Fruit fly (Drosophila melanogaster) whole organism, prepupa: Measurements from ENCODE around the gene CG3857.
A peak's percentile ranks its signal among the peaks of the same experiment; 100 is the strongest.

Source experiments
- Blimp-1 ChIP-seq: fragments of 200-800 bp; sonication (Bioruptor generic); optimal IDR thresholded peaks from 3 replicates; lab custom pipeline; 2017; ENCODE audit warnings: missing biosample characterization, missing genetic modification characterization, mild to moderate bottlenecking, moderate library complexity, missing genetic modification reagents
- CG10631 ChIP-seq: fragments of 200-800 bp; sonication (Bioruptor generic); optimal IDR thresholded peaks from 2 replicates; lab custom pipeline; 2016; ENCODE audit warnings: missing biosample characterization, missing genetic modification characterization
- CG10669 ChIP-seq: fragments of 200-800 bp; sonication (Bioruptor generic); optimal IDR thresholded peaks from 3 replicates; lab custom pipeline; 2018; ENCODE audit warnings: missing biosample characterization, mild to moderate bottlenecking, missing genetic modification characterization, moderate library complexity
- CG11294 ChIP-seq: fragments of 200-800 bp; sonication (Bioruptor generic); IDR thresholded peaks from 2 replicates; pipeline ENCODE4 v1.3.6; 2022; ENCODE audit warnings: missing biosample characterization, missing genetic modification characterization
- CG11762 ChIP-seq: fragments of 200-800 bp; sonication (Bioruptor generic); optimal IDR thresholded peaks from 3 replicates; lab custom pipeline; 2016; ENCODE audit warnings: missing biosample characterization, missing genetic modification characterization; ENCODE audit not compliant: insufficient read depth
- CG15336 ChIP-seq: fragments of 200-800 bp; sonication (Bioruptor generic); IDR thresholded peaks from 2 replicates; pipeline ENCODE4 v1.3.6; 2022; ENCODE audit warnings: missing biosample characterization, missing genetic modification characterization
- CG16779 ChIP-seq: fragments of 200-800 bp; sonication (Bioruptor generic); optimal IDR thresholded peaks from 3 replicates; lab custom pipeline; 2017; ENCODE audit warnings: missing biosample characterization, mild to moderate bottlenecking, missing genetic modification characterization
- CG3032 ChIP-seq: fragments of 200-800 bp; optimal IDR thresholded peaks from 2 replicates; lab custom pipeline; 2019; ENCODE audit warnings: missing biosample characterization, mild to moderate bottlenecking, missing genetic modification characterization, moderate library complexity
- CG31627 ChIP-seq: fragments of 200-800 bp; sonication (Bioruptor generic); optimal IDR thresholded peaks from 3 replicates; lab custom pipeline; 2016; ENCODE audit warnings: missing biosample characterization, missing genetic modification characterization
- CG32006 ChIP-seq: fragments of 200-800 bp; sonication (Bioruptor generic); optimal IDR thresholded peaks from 3 replicates; lab custom pipeline; 2017; ENCODE audit warnings: missing biosample characterization, mild to moderate bottlenecking, missing genetic modification characterization
- CG34406 ChIP-seq: fragments of 200-800 bp; sonication (Bioruptor generic); optimal IDR thresholded peaks from 3 replicates; lab custom pipeline; 2016; ENCODE audit warnings: missing biosample characterization, missing genetic modification characterization
- CG3919 ChIP-seq: fragments of 200-800 bp; sonication (Bioruptor generic); optimal IDR thresholded peaks from 3 replicates; lab custom pipeline; 2016; ENCODE audit warnings: missing biosample characterization, missing genetic modification characterization
- CG4318 ChIP-seq: fragments of 200-800 bp; sonication (Bioruptor generic); optimal IDR thresholded peaks from 3 replicates; lab custom pipeline; 2017; ENCODE audit warnings: missing biosample characterization, mild to moderate bottlenecking, missing genetic modification characterization
- CG6163 ChIP-seq: fragments of 200-800 bp; sonication (Bioruptor generic); IDR thresholded peaks from 3 replicates; pipeline ENCODE4 v1.3.6; 2022; ENCODE audit warnings: missing biosample characterization, missing genetic modification characterization
- CG6276 ChIP-seq: fragments of 200-800 bp; sonication (Bioruptor generic); optimal IDR thresholded peaks from 2 replicates; lab custom pipeline; 2017; ENCODE audit warnings: missing biosample characterization, mild to moderate bottlenecking, missing genetic modification characterization
- CG6808 ChIP-seq: fragments of 200-800 bp; sonication (Bioruptor generic); optimal IDR thresholded peaks from 3 replicates; lab custom pipeline; 2017; ENCODE audit warnings: missing biosample characterization, missing genetic modification characterization, mild to moderate bottlenecking, moderate library complexity, missing genetic modification reagents
- CG7368 ChIP-seq: fragments of 200-800 bp; sonication (Bioruptor generic); optimal IDR thresholded peaks from 3 replicates; lab custom pipeline; 2016; ENCODE audit warnings: missing biosample characterization, missing genetic modification characterization
- CG8119 ChIP-seq: fragments of 200-800 bp; sonication (Bioruptor generic); IDR thresholded peaks from 3 replicates; pipeline ENCODE4 v1.3.6; 2022; ENCODE audit warnings: missing biosample characterization, missing genetic modification characterization
- CG8319 ChIP-seq: fragments of 200-800 bp; sonication (Bioruptor generic); optimal IDR thresholded peaks from 3 replicates; lab custom pipeline; 2016; ENCODE audit warnings: missing biosample characterization, missing genetic modification characterization
- CG9139 ChIP-seq: fragments of 200-800 bp; sonication (Bioruptor generic); optimal IDR thresholded peaks from 3 replicates; lab custom pipeline; 2017; ENCODE audit warnings: missing biosample characterization, mild to moderate bottlenecking, missing genetic modification characterization
- Eip75B ChIP-seq: fragments of 200-800 bp; sonication (Bioruptor generic); optimal IDR thresholded peaks from 3 replicates; lab custom pipeline; 2016; ENCODE audit warnings: missing biosample characterization, missing genetic modification characterization
- Eip78C ChIP-seq: fragments of 200-800 bp; sonication (Bioruptor generic); peaks from one replicate; lab custom pipeline; 2016; ENCODE audit warnings: missing biosample characterization, missing genetic modification characterization
- Gug ChIP-seq: fragments of 200-800 bp; sonication (Bioruptor generic); IDR thresholded peaks from 2 replicates; pipeline ENCODE4 v1.3.6; 2022; ENCODE audit warnings: missing biosample characterization, missing genetic modification characterization
- Hr4 ChIP-seq: fragments of 200-800 bp; sonication (Bioruptor generic); optimal IDR thresholded peaks from 3 replicates; lab custom pipeline; 2016; ENCODE audit warnings: missing biosample characterization, missing genetic modification characterization
- Lpt ChIP-seq: fragments of 200-800 bp; sonication (Bioruptor generic); optimal IDR thresholded peaks from 3 replicates; lab custom pipeline; 2016; ENCODE audit warnings: missing biosample characterization, missing genetic modification characterization
- OdsH ChIP-seq: fragments of 200-800 bp; sonication (Bioruptor generic); optimal IDR thresholded peaks from 3 replicates; lab custom pipeline; 2016; ENCODE audit warnings: missing biosample characterization, missing genetic modification characterization
- Smox ChIP-seq: fragments of 200-800 bp; sonication (Bioruptor generic); optimal IDR thresholded peaks from 3 replicates; lab custom pipeline; 2016; ENCODE audit warnings: missing biosample characterization, missing genetic modification characterization
- Sox14 ChIP-seq: fragments of 200-800 bp; sonication (Bioruptor generic); optimal IDR thresholded peaks from 3 replicates; lab custom pipeline; 2016; ENCODE audit warnings: missing biosample characterization, missing genetic modification characterization
- achi ChIP-seq: fragments of 200-800 bp; sonication (Bioruptor generic); optimal IDR thresholded peaks from 3 replicates; lab custom pipeline; 2016; ENCODE audit warnings: missing biosample characterization, missing genetic modification characterization
- acj6 ChIP-seq: fragments of 200-800 bp; sonication (Bioruptor generic); optimal IDR thresholded peaks from 3 replicates; lab custom pipeline; 2016; ENCODE audit warnings: missing biosample characterization, missing genetic modification characterization
- cyc ChIP-seq: fragments of 200-800 bp; sonication (Bioruptor generic); optimal IDR thresholded peaks from 3 replicates; lab custom pipeline; 2016; ENCODE audit warnings: missing biosample characterization, missing genetic modification characterization
- dac ChIP-seq: fragments of 200-800 bp; sonication (Bioruptor generic); optimal IDR thresholded peaks from 2 replicates; lab custom pipeline; 2017; ENCODE audit warnings: missing biosample characterization, mild to moderate bottlenecking, missing genetic modification characterization
- eg ChIP-seq: fragments of 200-800 bp; sonication (Bioruptor generic); IDR thresholded peaks from 3 replicates; pipeline ENCODE4 v1.3.6; 2022; ENCODE audit warnings: missing biosample characterization, missing genetic modification characterization
- esn ChIP-seq: fragments of 200-800 bp; sonication (Bioruptor generic); optimal IDR thresholded peaks from 2 replicates; lab custom pipeline; 2016; ENCODE audit warnings: missing biosample characterization, mild to moderate bottlenecking, missing genetic modification characterization, moderate library complexity
- fd59A ChIP-seq: fragments of 200-800 bp; sonication (Bioruptor generic); optimal IDR thresholded peaks from 2 replicates; lab custom pipeline; 2017; ENCODE audit warnings: missing biosample characterization, mild to moderate bottlenecking, missing genetic modification characterization, missing genetic modification reagents
- fkh ChIP-seq: fragments of 200-800 bp; sonication (Bioruptor generic); optimal IDR thresholded peaks from 3 replicates; lab custom pipeline; 2017; ENCODE audit warnings: missing biosample characterization, mild to moderate bottlenecking, missing genetic modification characterization, moderate library complexity
- lz ChIP-seq: fragments of 200-800 bp; sonication (Bioruptor generic); optimal IDR thresholded peaks from 3 replicates; lab custom pipeline; 2016; ENCODE audit warnings: missing biosample characterization, missing genetic modification characterization
- net ChIP-seq: fragments of 200-800 bp; sonication (Bioruptor generic); optimal IDR thresholded peaks from 3 replicates; lab custom pipeline; 2016; ENCODE audit warnings: missing biosample characterization, missing genetic modification characterization
- pdm3 ChIP-seq: fragments of 200-800 bp; sonication (Bioruptor generic); optimal IDR thresholded peaks from 3 replicates; lab custom pipeline; 2016; ENCODE audit warnings: missing biosample characterization, missing genetic modification characterization
- salr ChIP-seq, 2 experiments: fragments of 200-800 bp; sonication (Bioruptor generic); optimal IDR thresholded peaks; 3 replicates each; lab custom pipeline; 2016 to 2018; ENCODE audit warnings: missing biosample characterization in 2 of 2, missing genetic modification characterization in 2 of 2, mild to moderate bottlenecking in 1 of 2
- topi ChIP-seq: fragments of 200-800 bp; sonication (Bioruptor generic); optimal IDR thresholded peaks from 3 replicates; lab custom pipeline; 2016; ENCODE audit warnings: missing biosample characterization, missing genetic modification characterization
- vri ChIP-seq: fragments of 200-800 bp; sonication (Bioruptor generic); optimal IDR thresholded peaks from 3 replicates; lab custom pipeline; 2016; ENCODE audit warnings: missing biosample characterization, mild to moderate bottlenecking, missing genetic modification characterization

The CG3857 gene

DNA sequence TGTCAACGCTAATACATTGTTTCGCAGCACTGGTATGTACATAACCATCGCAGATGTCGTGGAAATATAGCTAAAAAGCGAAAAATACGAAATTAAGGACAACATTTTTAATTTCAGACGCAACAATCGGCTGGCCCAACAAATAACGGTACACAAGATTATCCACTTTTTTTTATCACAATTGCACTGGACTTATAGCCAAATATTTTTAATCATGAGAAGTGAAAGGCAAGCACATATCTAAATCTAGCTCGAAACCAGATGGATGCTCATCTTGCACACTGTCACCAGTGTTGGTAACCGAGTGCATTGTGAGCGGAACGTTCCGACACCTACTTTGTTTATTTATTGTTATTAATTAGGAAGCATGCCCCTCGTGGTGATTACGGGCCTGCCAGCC lies at the start of gene CG3857, which contains the start of gene CG3587 (continued):
- peak; percentile 89 for TF ChIP-seq Eip78C (GFP tag; lab: Kevin White, UChicago)
- TF ChIP-seq CG8319 (GFP tag; lab: Kevin White, UChicago), result peak; percentile 66
- TF ChIP-seq CG15336 (GFP tag; lab: Robert Waterston, UW), result peak; percentile 65
- peak; percentile 36 for TF ChIP-seq CG6808 (GFP tag; lab: Kevin White, UChicago)
- TF ChIP-seq CG9139 (GFP tag; lab: Kevin White, UChicago), result peak; percentile 19
- peak; percentile 81 for TF ChIP-seq topi (GFP tag; lab: Kevin White, UChicago)
- TF ChIP-seq Lpt (GFP tag; lab: Kevin White, UChicago), result peak; percentile 64
- peak; percentile 85 for TF ChIP-seq esn (GFP tag; lab: Kevin White, UChicago)

DNA sequence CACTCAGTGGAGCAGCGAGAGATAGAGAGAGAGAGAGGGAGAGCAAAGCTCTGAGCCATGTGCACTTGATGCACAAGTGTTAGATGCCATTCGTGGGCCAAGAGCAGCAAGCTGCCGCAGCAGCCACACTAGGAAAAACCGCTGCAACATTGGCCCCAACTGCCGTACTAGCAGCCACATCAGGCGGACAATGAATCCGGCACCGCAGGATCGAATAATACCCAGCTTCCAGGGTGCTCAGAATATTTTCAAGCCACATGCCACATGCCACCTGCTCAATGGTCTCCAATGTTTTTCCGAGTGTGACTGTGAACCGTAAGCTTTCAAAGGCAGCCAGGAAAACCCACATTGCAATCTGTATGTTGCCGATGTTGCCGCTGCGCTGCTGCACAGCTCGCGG lies 48.8 kb upstream of the CG3857 start:
- TF ChIP-seq pdm3 (peak; percentile 59), CG10669 (GFP tag; lab: Kevin White, UChicago) (no peak), CG3032 (tag; lab: Kevin White, UChicago) (no peak), CG16779 (peak; percentile 20), CG4318 (peak; percentile 85), Blimp-1 (no peak), dac (GFP tag; lab: Kevin White, UChicago) (peak; percentile 84), fd59A (no peak), CG6276 (GFP tag; lab: Kevin White, UChicago) (peak; percentile 86), Sox14 (GFP tag; lab: Kevin White, UChicago) (peak; percentile 53), lz (GFP tag; lab: Kevin White, UChicago) (peak; percentile 3), Gug (GFP tag; lab: Robert Waterston, UW) (peak; percentile 88), OdsH (peak; percentile 69), acj6 (GFP tag; lab: Kevin White, UChicago) (peak; percentile 44), Smox (GFP tag; lab: Kevin White, UChicago) (no peak), CG6163 (GFP tag; lab: Robert Waterston, UW) (peak; percentile 88), net (GFP tag; lab: Kevin White, UChicago) (peak; percentile 67), CG8119 (GFP tag; lab: Robert Waterston, UW) (peak; percentile 89), eg (peak; percentile 96), Eip78C (GFP tag; lab: Kevin White, UChicago) (peak; percentile 79), CG32006 (GFP tag; lab: Kevin White, UChicago) (peak; percentile 90), salr (GFP tag; optimal IDR thresholded peaks at IDR 0.05; lab: Kevin White, UChicago) (peak in 1 of 2 experiments; percentile 68), CG11294 (GFP tag; lab: Robert Waterston, UW) (peak; percentile 89), CG10631 (GFP tag; lab: Kevin White, UChicago) (peak; percentile 49), CG7368 (peak; percentile 25), CG15336 (GFP tag; lab: Robert Waterston, UW) (peak; percentile 92), CG11762 (GFP tag; lab: Kevin White, UChicago) (peak; percentile 31), Lpt (GFP tag; lab: Kevin White, UChicago) (peak; percentile 86), achi (GFP tag; lab: Kevin White, UChicago) (peak; percentile 55), CG31627 (no peak), CG3919 (GFP tag; lab: Kevin White, UChicago) (peak; percentile 45), vri (no peak), Hr4 (peak; percentile 90)

DNA sequence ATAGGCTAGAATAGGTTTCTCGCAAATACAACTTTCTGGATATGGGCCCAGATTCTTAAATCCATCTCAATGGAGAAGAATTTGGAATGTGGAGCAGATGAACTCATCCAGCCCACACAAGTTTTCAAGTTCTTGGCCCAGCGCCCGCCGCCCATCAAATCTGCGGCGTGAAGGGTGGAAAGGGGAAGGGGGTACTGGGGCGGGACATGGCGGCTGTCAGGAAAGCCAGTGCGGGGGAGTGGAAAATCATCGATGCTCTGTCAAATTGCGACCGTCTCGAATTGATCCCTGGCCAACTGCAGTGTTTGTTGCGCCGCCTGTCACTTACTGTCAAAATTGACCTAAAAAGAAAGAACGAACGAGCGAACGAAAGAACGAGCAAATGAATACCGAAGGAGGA lies 45.7 kb upstream of the CG3857 start:
- TF ChIP-seq CG32006 (GFP tag; lab: Kevin White, UChicago) (no peak), Eip75B (no peak), CG34406 (no peak), Hr4 (no peak), CG9139 (GFP tag; lab: Kevin White, UChicago) (no peak), cyc (GFP tag; lab: Kevin White, UChicago) (no peak), CG7368 (no peak), OdsH (no peak), fkh (GFP tag; lab: Kevin White, UChicago) (no peak), lz (GFP tag; lab: Kevin White, UChicago) (no peak)
